Worm (Caenorhabditis elegans): ENCODE measurements around the gene F54F7.9.

DNA sequence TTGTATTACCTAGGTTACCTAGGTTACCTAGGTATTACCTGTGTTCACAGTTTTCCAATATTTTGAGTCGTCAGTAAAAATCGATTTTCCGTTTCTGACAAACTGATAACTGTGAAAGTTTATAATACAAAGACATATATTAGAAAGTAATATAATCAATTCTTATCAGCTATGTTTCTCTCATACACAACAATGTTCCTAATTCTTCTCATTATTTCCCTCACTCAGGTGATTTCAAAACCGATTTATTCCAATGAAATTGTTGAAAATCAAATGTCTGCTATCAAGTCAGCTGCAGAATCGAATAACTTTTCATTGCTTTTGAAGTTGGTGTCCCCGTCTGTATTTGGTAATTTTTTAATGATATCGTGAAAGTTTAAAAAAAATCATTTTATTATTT is 44.5 kb downstream of the F54F7.9 start, which contains the start of gene C34E11.4:
- TF ChIP-seq fos-1 (tag; optimal IDR thresholded peaks at IDR 0.05) (no peak), ama-1 (optimal IDR thresholded peaks at IDR 0.05) (no peak), ztf-11 (tag; optimal IDR thresholded peaks at IDR 0.05) (no peak), ceh-9 (tag; optimal IDR thresholded peaks at IDR 0.05) (no peak), nhr-25 (tag; optimal IDR thresholded peaks at IDR 0.05) (no peak)
